Worm (Caenorhabditis elegans) whole organism, L3 larva: ENCODE measurements around the gene Y38E10A.9.

ENCODE experiments used
- R02D3.7 ChIP-seq: fragments of 150-350 bp; optimal IDR thresholded peaks from 2 replicates; lab custom pipeline; 2014; ENCODE audit warnings: missing biosample characterization, missing genetic modification characterization
- ZK546.5 ChIP-seq: sonication (generic microtip); optimal IDR thresholded peaks from 2 replicates; lab custom pipeline; 2017; ENCODE audit warnings: missing biosample characterization, missing genetic modification characterization
- aly-2 ChIP-seq: fragments of 150-350 bp; optimal IDR thresholded peaks from 2 replicates; lab custom pipeline; 2014; ENCODE audit warnings: missing biosample characterization, missing genetic modification characterization
- ceh-16 ChIP-seq: sonication (generic microtip); optimal IDR thresholded peaks from 2 replicates; lab custom pipeline; 2017; ENCODE audit warnings: missing biosample characterization, missing genetic modification characterization
- ceh-28 ChIP-seq: fragments of 150-350 bp; optimal IDR thresholded peaks from 2 replicates; lab custom pipeline; 2014; ENCODE audit warnings: missing biosample characterization, missing genetic modification reagents, missing genetic modification characterization
- ceh-82 ChIP-seq: fragments of 150-350 bp; optimal IDR thresholded peaks from 2 replicates; lab custom pipeline; 2014; ENCODE audit warnings: missing biosample characterization, missing genetic modification characterization
- ceh-9 ChIP-seq: sonication (generic microtip); optimal IDR thresholded peaks from 2 replicates; lab custom pipeline; 2018; ENCODE audit warnings: missing biosample characterization, missing genetic modification characterization
- daf-12 ChIP-seq: fragments of 150-350 bp; optimal IDR thresholded peaks from 2 replicates; lab custom pipeline; 2014; ENCODE audit warnings: missing biosample characterization, missing genetic modification reagents, missing genetic modification characterization
- egl-27 ChIP-seq: sonication (generic microtip); optimal IDR thresholded peaks from 4 replicates; lab custom pipeline; 2017; ENCODE audit warnings: missing biosample characterization, missing genetic modification reagents, missing genetic modification characterization
- egl-5 ChIP-seq: fragments of 150-350 bp; optimal IDR thresholded peaks from 2 replicates; lab custom pipeline; 2017; ENCODE audit warnings: missing biosample characterization, missing genetic modification reagents, missing genetic modification characterization, inconsistent platforms
- elt-1 ChIP-seq: fragments of 150-350 bp; optimal IDR thresholded peaks from 2 replicates; lab custom pipeline; 2014; ENCODE audit warnings: missing biosample characterization, missing genetic modification characterization
- elt-2 ChIP-seq: sonication (generic microtip); optimal IDR thresholded peaks from 2 replicates; lab custom pipeline; 2016; ENCODE audit warnings: missing genetic modification reagents, mild to moderate bottlenecking, missing genetic modification characterization, missing compliant biosample characterization
- elt-3 ChIP-seq, 3 experiments: fragments of 150-350 bp in 1 of 3; sonication (generic microtip) in 2 of 3; optimal IDR thresholded peaks; 2 replicates in 2 of 3; 4 replicates in 1 of 3; lab custom pipeline; 2014 to 2017; ENCODE audit warnings: missing biosample characterization in 3 of 3, missing genetic modification characterization in 3 of 3
- fkh-10 ChIP-seq: sonication (generic microtip); optimal IDR thresholded peaks from 2 replicates; lab custom pipeline; 2017; ENCODE audit warnings: missing biosample characterization, missing genetic modification reagents, missing genetic modification characterization
- fkh-2 ChIP-seq: fragments of 150-350 bp; optimal IDR thresholded peaks from 2 replicates; lab custom pipeline; 2014; ENCODE audit warnings: missing biosample characterization, missing genetic modification reagents, missing genetic modification characterization
- fos-1 ChIP-seq: fragments of 150-350 bp; optimal IDR thresholded peaks from 2 replicates; lab custom pipeline; 2014; ENCODE audit warnings: missing biosample characterization, missing genetic modification characterization
- jun-1 ChIP-seq: fragments of 150-350 bp; optimal IDR thresholded peaks from 2 replicates; lab custom pipeline; 2014; ENCODE audit warnings: missing biosample characterization, missing genetic modification reagents, missing genetic modification characterization
- lin-15B ChIP-seq: fragments of 150-350 bp; optimal IDR thresholded peaks from 2 replicates; lab custom pipeline; 2014; ENCODE audit warnings: missing biosample characterization, missing genetic modification characterization
- lin-39 ChIP-seq: fragments of 150-350 bp; optimal IDR thresholded peaks from 2 replicates; lab custom pipeline; 2018; ENCODE audit warnings: missing biosample characterization, missing genetic modification reagents, missing genetic modification characterization
- mdl-1 ChIP-seq: fragments of 150-350 bp; optimal IDR thresholded peaks from 2 replicates; lab custom pipeline; 2014; ENCODE audit warnings: missing biosample characterization, missing genetic modification characterization
- mml-1 ChIP-seq: fragments of 150-350 bp; sonication (generic microtip); optimal IDR thresholded peaks from 3 replicates; lab custom pipeline; 2014; ENCODE audit warnings: missing biosample characterization, missing genetic modification characterization
- nfya-1 ChIP-seq: sonication (generic microtip); optimal IDR thresholded peaks from 2 replicates; lab custom pipeline; 2017; ENCODE audit warnings: missing genetic modification characterization, mild to moderate bottlenecking, missing compliant biosample characterization, antibody characterized with exemption, moderate library complexity; ENCODE audit not compliant: insufficient read depth
- nhr-11 ChIP-seq: fragments of 150-350 bp; optimal IDR thresholded peaks from 2 replicates; lab custom pipeline; 2014; ENCODE audit warnings: missing biosample characterization, missing genetic modification characterization
- nhr-12 ChIP-seq: fragments of 150-350 bp; optimal IDR thresholded peaks from 2 replicates; lab custom pipeline; 2014; ENCODE audit warnings: missing biosample characterization, missing genetic modification characterization
- nhr-23 ChIP-seq: fragments of 150-350 bp; optimal IDR thresholded peaks from 2 replicates; lab custom pipeline; 2014; ENCODE audit warnings: missing biosample characterization, missing genetic modification reagents, missing genetic modification characterization
- nhr-237 ChIP-seq: fragments of 150-350 bp; optimal IDR thresholded peaks from 2 replicates; lab custom pipeline; 2014; ENCODE audit warnings: missing biosample characterization, missing genetic modification characterization
- nhr-25 ChIP-seq: sonication (generic microtip); optimal IDR thresholded peaks from 2 replicates; lab custom pipeline; 2017; ENCODE audit warnings: missing biosample characterization, missing genetic modification characterization
- nhr-43 ChIP-seq: sonication (generic microtip); optimal IDR thresholded peaks from 2 replicates; lab custom pipeline; 2016; ENCODE audit warnings: mild to moderate bottlenecking, missing genetic modification characterization, missing compliant biosample characterization; ENCODE audit not compliant: poor library complexity, severe bottlenecking
- nhr-77 ChIP-seq: fragments of 150-350 bp; optimal IDR thresholded peaks from 2 replicates; lab custom pipeline; 2014; ENCODE audit warnings: missing biosample characterization, missing genetic modification characterization
- pha-4 ChIP-seq: fragments of 150-350 bp; optimal IDR thresholded peaks from 2 replicates; lab custom pipeline; 2014; ENCODE audit warnings: missing biosample characterization, missing genetic modification reagents, missing genetic modification characterization
- sea-2 ChIP-seq: fragments of 150-350 bp; sonication (generic microtip); optimal IDR thresholded peaks from 4 replicates; lab custom pipeline; 2014; ENCODE audit warnings: missing biosample characterization, missing genetic modification reagents, missing genetic modification characterization
- skn-1 ChIP-seq: fragments of 150-350 bp; optimal IDR thresholded peaks from 2 replicates; lab custom pipeline; 2014; ENCODE audit warnings: missing biosample characterization, missing genetic modification characterization
- snpc-4 ChIP-seq: fragments of 150-350 bp; optimal IDR thresholded peaks from 2 replicates; lab custom pipeline; 2014; ENCODE audit warnings: missing biosample characterization, missing genetic modification characterization
- unc-62 ChIP-seq: fragments of 150-350 bp; sonication (generic microtip); optimal IDR thresholded peaks from 4 replicates; lab custom pipeline; 2014; ENCODE audit warnings: missing biosample characterization, missing genetic modification reagents, missing genetic modification characterization
- ztf-11 ChIP-seq: fragments of 150-350 bp; optimal IDR thresholded peaks from 2 replicates; lab custom pipeline; 2014; ENCODE audit warnings: missing biosample characterization, missing genetic modification characterization
- ztf-4 ChIP-seq: fragments of 150-350 bp; optimal IDR thresholded peaks from 2 replicates; lab custom pipeline; 2014; ENCODE audit warnings: missing biosample characterization, missing genetic modification characterization

The Y38E10A.9 gene

DNA sequence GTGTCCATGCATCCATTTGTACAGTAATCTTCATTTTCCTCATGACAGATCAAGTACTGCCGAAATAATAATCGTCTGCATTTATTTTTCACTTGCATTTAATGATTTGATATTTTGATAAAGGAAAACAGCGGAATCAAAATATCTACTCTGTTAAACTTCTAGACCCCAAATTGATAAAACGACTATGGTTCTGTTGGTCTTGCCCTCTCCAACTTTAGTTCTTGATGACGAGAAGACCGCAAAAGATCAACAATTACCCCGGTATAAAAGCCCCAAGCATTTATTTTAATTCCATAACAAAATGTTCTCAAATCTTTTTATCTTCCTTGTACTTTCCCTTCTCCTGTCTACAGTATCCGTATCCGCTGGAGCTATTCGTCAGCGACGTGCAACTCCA lies at the start of gene Y38E10A.9:
TSS of gene Y38E10A.9 (plus strand) at position 301 of the 400 bp plus-strand sequence.
- TF ChIP-seq nhr-237 (no peak), egl-5 (tag; lab: Kevin White, UChicago) (no peak), ceh-82 (tag; lab: Kevin White, UChicago) (no peak), nhr-77 (tag; lab: Kevin White, UChicago) (no peak), nhr-23 (no peak), ZK546.5 (no peak), lin-39 (tag; lab: Kevin White, UChicago) (no peak), daf-12 (tag; lab: Kevin White, UChicago) (no peak), ceh-16 (tag; lab: Kevin White, UChicago) (no peak), nfya-1 (tag; lab: Kevin White, UChicago) (no peak), ceh-9 (no peak), ztf-4 (tag; lab: Kevin White, UChicago) (no peak), nhr-25 (tag; lab: Kevin White, UChicago) (no peak), nhr-12 (tag; lab: Kevin White, UChicago) (no peak), R02D3.7 (no peak), mdl-1 (tag; lab: Kevin White, UChicago) (no peak), snpc-4 (no peak), elt-1 (tag; lab: Kevin White, UChicago) (no peak), mml-1 (no peak)

DNA sequence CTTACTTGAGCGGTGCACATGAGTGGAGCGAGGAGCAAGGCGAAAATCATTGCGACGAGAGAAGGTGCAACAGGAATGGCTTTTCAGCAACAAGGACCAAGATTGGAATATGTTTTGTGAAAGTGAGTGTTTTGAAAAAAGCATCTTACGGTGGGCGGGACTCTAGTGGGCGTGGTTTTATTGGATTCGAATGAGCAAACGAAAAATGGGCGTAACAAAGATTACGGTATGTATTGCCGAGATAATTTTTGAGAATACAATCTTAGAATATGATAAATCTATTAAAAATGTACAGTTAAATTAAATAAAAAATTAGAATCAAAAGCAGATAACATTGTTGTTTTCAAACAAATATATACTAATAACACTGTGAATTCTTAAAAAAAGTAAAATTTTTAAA lies 48.5 kb upstream of the Y38E10A.9 start, which contains the start of gene F49C5.12:
TSS of gene F49C5.12 (minus strand) at position 101 of the 400 bp plus-strand sequence.
- TF ChIP-seq elt-1 (tag; lab: Kevin White, UChicago) (no peak), fos-1 (tag; lab: Kevin White, UChicago) (no peak), daf-12 (tag; lab: Kevin White, UChicago) (no peak), fkh-2 (tag; lab: Kevin White, UChicago) (no peak), nhr-11 (no peak)

DNA sequence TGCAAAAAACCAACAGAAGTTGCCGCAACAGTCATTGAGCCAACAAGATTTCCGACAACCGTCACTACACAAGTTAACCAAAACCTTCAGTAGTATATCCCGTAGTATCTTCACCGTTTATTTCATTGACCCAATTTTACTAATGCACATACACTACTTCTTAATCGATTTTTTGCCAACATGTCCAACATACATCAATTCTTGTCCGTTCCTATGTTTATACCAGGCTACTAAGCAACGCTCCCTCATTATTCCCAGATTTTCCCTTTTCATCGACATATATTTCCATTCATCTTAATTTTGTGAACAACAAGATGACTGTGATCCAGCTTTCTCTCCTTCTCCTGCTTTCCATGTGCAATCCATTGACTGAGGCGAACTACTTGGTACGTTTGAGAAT lies 42.9 kb upstream of the Y38E10A.9 start, which contains the start of gene F49C5.7:
TSS of gene F49C5.7 (plus strand) at position 301 of the 400 bp plus-strand sequence.
- TF ChIP-seq aly-2: no peak
- no peak for TF ChIP-seq egl-27 (tag; lab: Kevin White, UChicago)
- TF ChIP-seq ztf-11: no peak
- no peak for TF ChIP-seq lin-15B
- TF ChIP-seq sea-2: no peak
- TF ChIP-seq R02D3.7: no peak
- TF ChIP-seq nhr-25 (tag; lab: Kevin White, UChicago): no peak
- TF ChIP-seq ZK546.5: no peak
- TF ChIP-seq elt-2 (tag; lab: Kevin White, UChicago): no peak
- no peak for TF ChIP-seq nhr-77 (tag; lab: Kevin White, UChicago)
- no peak for TF ChIP-seq nhr-43 (tag; lab: Kevin White, UChicago)
- TF ChIP-seq snpc-4: no peak
- TF ChIP-seq mml-1: no peak
- no peak for TF ChIP-seq ceh-82 (tag; lab: Kevin White, UChicago)
- TF ChIP-seq unc-62 (GFP tag; lab: Kevin White, UChicago): no peak
- TF ChIP-seq fkh-10 (GFP tag; lab: Kevin White, UChicago): no peak
- no peak for TF ChIP-seq ceh-9

DNA sequence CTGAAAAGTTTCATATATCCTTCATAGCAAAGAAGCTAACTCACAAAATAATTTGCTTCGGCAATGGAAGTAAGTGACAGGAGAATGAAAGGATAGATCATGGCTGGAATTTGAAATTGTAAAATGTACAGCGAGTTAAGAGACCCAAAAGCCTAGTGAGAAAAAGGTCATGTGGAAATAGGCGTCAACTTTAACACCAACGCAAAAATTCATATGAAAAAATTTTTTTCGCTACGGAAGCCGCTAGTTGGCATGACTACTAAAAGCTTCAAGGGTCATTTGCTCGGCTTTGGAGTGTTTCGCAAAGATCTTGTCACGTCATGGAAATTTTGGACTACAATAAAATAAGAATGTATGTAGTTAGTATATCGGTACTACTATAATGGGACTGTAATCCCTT lies 38.2 kb upstream of the Y38E10A.9 start, which contains the start of gene Y38E10A.1:
TSS of gene Y38E10A.1 (minus strand) at position 101 of the 400 bp plus-strand sequence.
- TF ChIP-seq nhr-77 (tag; lab: Kevin White, UChicago) (no peak), ztf-11 (no peak), elt-3 (tag; optimal IDR thresholded peaks at IDR 0.05; lab: Kevin White, UChicago) (no peak), ceh-28 (tag; lab: Kevin White, UChicago) (no peak), ceh-16 (tag; lab: Kevin White, UChicago) (no peak), unc-62 (GFP tag; lab: Kevin White, UChicago) (no peak), skn-1 (tag; lab: Kevin White, UChicago) (no peak), egl-27 (tag; lab: Kevin White, UChicago) (no peak), snpc-4 (no peak), nhr-43 (tag; lab: Kevin White, UChicago) (no peak), jun-1 (no peak), lin-39 (tag; lab: Kevin White, UChicago) (no peak), R02D3.7 (no peak), nhr-25 (tag; lab: Kevin White, UChicago) (no peak), lin-15B (no peak), mdl-1 (tag; lab: Kevin White, UChicago) (no peak), nhr-237 (no peak), pha-4 (tag; lab: Kevin White, UChicago) (no peak)
